Fruit fly (Drosophila melanogaster) whole organism, wandering third instar larva: ENCODE measurements around the gene SMC1.
A peak's percentile ranks its signal among the peaks of the same experiment; 100 is the strongest.

Experiments used
- Abd-B ChIP-seq: fragments of >200 bp; optimal IDR thresholded peaks from 2 replicates; lab custom pipeline; 2017; ENCODE audit warnings: missing biosample characterization, missing genetic modification characterization
- CG32264 ChIP-seq: fragments of 200-800 bp; sonication (Bioruptor generic); optimal IDR thresholded peaks from 2 replicates; lab custom pipeline; 2016; ENCODE audit warnings: missing biosample characterization, missing genetic modification characterization
- CG9705 ChIP-seq: fragments of 200-800 bp; sonication (Bioruptor generic); optimal IDR thresholded peaks from 2 replicates; lab custom pipeline; 2018; ENCODE audit warnings: missing biosample characterization, mild to moderate bottlenecking, missing genetic modification characterization
- CrebA ChIP-seq: fragments of 200-800 bp; sonication (Bioruptor generic); optimal IDR thresholded peaks from 2 replicates; lab custom pipeline; 2016; ENCODE audit warnings: missing biosample characterization, mild to moderate bottlenecking, missing genetic modification characterization, borderline replicate concordance
- Dfd ChIP-seq: fragments of >200 bp; optimal IDR thresholded peaks from 2 replicates; lab custom pipeline; 2017; ENCODE audit warnings: missing biosample characterization, missing genetic modification characterization
- Dif ChIP-seq: fragments of 200-275, 200-300 bp; sonication (Bioruptor generic); optimal IDR thresholded peaks from 2 replicates; lab custom pipeline; 2018; ENCODE audit warnings: missing biosample characterization, missing genetic modification characterization; ENCODE audit not compliant: partially characterized antibody
- GATAd ChIP-seq: sonication (Bioruptor generic); optimal IDR thresholded peaks from 2 replicates; lab custom pipeline; 2016; ENCODE audit warnings: missing biosample characterization, missing genetic modification characterization
- HLH106 ChIP-seq: fragments of 200-800 bp; optimal IDR thresholded peaks from 3 replicates; lab custom pipeline; 2019; ENCODE audit warnings: missing biosample characterization, mild to moderate bottlenecking, missing genetic modification characterization, moderate library complexity
- Hnf4 ChIP-seq: fragments of 200-800 bp; sonication (Bioruptor generic); optimal IDR thresholded peaks from 2 replicates; lab custom pipeline; 2016; ENCODE audit warnings: missing biosample characterization, mild to moderate bottlenecking, missing genetic modification characterization
- Hr78 ChIP-seq: fragments of >200 bp; optimal IDR thresholded peaks from 2 replicates; lab custom pipeline; 2017; ENCODE audit warnings: missing biosample characterization, missing genetic modification characterization
- Hr83 ChIP-seq: fragments of 200-300 bp; sonication (Bioruptor generic); optimal IDR thresholded peaks from 2 replicates; lab custom pipeline; 2016; ENCODE audit warnings: missing biosample characterization, mild to moderate bottlenecking, missing genetic modification characterization, moderate library complexity; ENCODE audit not compliant: poor library complexity, severe bottlenecking
- Jra ChIP-seq: sonication (Bioruptor generic); optimal IDR thresholded peaks from 2 replicates; lab custom pipeline; 2016; ENCODE audit warnings: missing biosample characterization, missing genetic modification characterization
- Mio ChIP-seq: sonication (Bioruptor generic); optimal IDR thresholded peaks from 2 replicates; lab custom pipeline; 2016; ENCODE audit warnings: missing biosample characterization, missing genetic modification characterization
- Myc ChIP-seq: fragments of >200 bp; optimal IDR thresholded peaks from 2 replicates; lab custom pipeline; 2017
- N ChIP-seq: fragments of >200 bp; optimal IDR thresholded peaks from 2 replicates; lab custom pipeline; 2018; ENCODE audit warnings: missing biosample characterization, missing external identifiers, missing genetic modification characterization
- OdsH ChIP-seq: fragments of 200-800 bp; sonication (Bioruptor generic); optimal IDR thresholded peaks from 2 replicates; lab custom pipeline; 2016; ENCODE audit warnings: missing biosample characterization, mild to moderate bottlenecking, missing genetic modification characterization
- Rel ChIP-seq, 2 experiments: fragments of 200-800 bp; sonication (Bioruptor generic) in 1 of 2; optimal IDR thresholded peaks; 2 replicates in 1 of 2; 3 replicates in 1 of 2; lab custom pipeline; 2016 to 2019; ENCODE audit warnings: mild to moderate bottlenecking in 2 of 2, missing biosample characterization in 2 of 2, missing genetic modification characterization in 2 of 2, moderate library complexity in 1 of 2
- Sp1 ChIP-seq: fragments of 200-800 bp; sonication (Bioruptor generic); optimal IDR thresholded peaks from 3 replicates; lab custom pipeline; 2019; ENCODE audit warnings: missing biosample characterization, mild to moderate bottlenecking, missing genetic modification characterization, moderate library complexity
- Vsx2 ChIP-seq: fragments of 200-300, 225-300 bp; sonication (Bioruptor generic); optimal IDR thresholded peaks from 2 replicates; lab custom pipeline; 2018; ENCODE audit warnings: missing biosample characterization, missing genetic modification characterization; ENCODE audit not compliant: partially characterized antibody
- br ChIP-seq: fragments of 200-800 bp; sonication (Bioruptor generic); optimal IDR thresholded peaks from 2 replicates; lab custom pipeline; 2016; ENCODE audit warnings: missing biosample characterization, missing genetic modification characterization
- brk ChIP-seq: fragments of 200-800 bp; sonication (Bioruptor generic); optimal IDR thresholded peaks from 2 replicates; lab custom pipeline; 2016; ENCODE audit warnings: missing biosample characterization, mild to moderate bottlenecking, missing genetic modification characterization
- dl ChIP-seq, 2 experiments: fragments of 175-275, 200-275 bp in 1 of 2; fragments of 200-275 bp in 1 of 2; sonication (Bioruptor generic); optimal IDR thresholded peaks; lab custom pipeline; 2018; ENCODE audit warnings: mild to moderate bottlenecking in 2 of 2, missing biosample characterization in 2 of 2, missing genetic modification characterization in 2 of 2, moderate library complexity in 2 of 2; ENCODE audit not compliant: partially characterized antibody in 2 of 2, insufficient read depth in 1 of 2
- dmrt93B ChIP-seq: fragments of 200-800 bp; sonication (Bioruptor generic); optimal IDR thresholded peaks from 2 replicates; lab custom pipeline; 2018; ENCODE audit warnings: missing biosample characterization, mild to moderate bottlenecking, missing genetic modification characterization
- dsf ChIP-seq: sonication (Bioruptor generic); optimal IDR thresholded peaks from 2 replicates; lab custom pipeline; 2016; ENCODE audit warnings: missing biosample characterization, missing genetic modification characterization, borderline replicate concordance
- ey ChIP-seq: fragments of 200-800 bp; sonication (Bioruptor generic); optimal IDR thresholded peaks from 2 replicates; lab custom pipeline; 2016; ENCODE audit warnings: missing biosample characterization, missing genetic modification characterization
- foxo ChIP-seq, 2 experiments: fragments of 200-800 bp; sonication (Bioruptor generic); optimal IDR thresholded peaks; 2 replicates in 1 of 2; 3 replicates in 1 of 2; lab custom pipeline; 2016 to 2017; ENCODE audit warnings: missing biosample characterization in 2 of 2, missing genetic modification characterization in 2 of 2
- fru ChIP-seq: fragments of 200-800 bp; sonication (Bioruptor generic); optimal IDR thresholded peaks from 3 replicates; lab custom pipeline; 2016; ENCODE audit warnings: missing biosample characterization, mild to moderate bottlenecking, missing genetic modification characterization
- h ChIP-seq: fragments of 200-800 bp; sonication (Bioruptor generic); optimal IDR thresholded peaks from 3 replicates; lab custom pipeline; 2016; ENCODE audit warnings: missing biosample characterization, mild to moderate bottlenecking, missing genetic modification characterization
- jim ChIP-seq: fragments of 175-275, 200-325 bp; sonication (Bioruptor generic); optimal IDR thresholded peaks from 2 replicates; lab custom pipeline; 2016; ENCODE audit warnings: missing biosample characterization, mild to moderate bottlenecking, missing genetic modification characterization
- lola ChIP-seq: fragments of >200 bp; optimal IDR thresholded peaks from 2 replicates; lab custom pipeline; 2017; ENCODE audit warnings: missing biosample characterization, missing genetic modification characterization
- pan ChIP-seq: fragments of >200 bp; optimal IDR thresholded peaks from 2 replicates; lab custom pipeline; 2017
- psq ChIP-seq: fragments of 200-800 bp; sonication (Bioruptor generic); optimal IDR thresholded peaks from 3 replicates; lab custom pipeline; 2017; ENCODE audit warnings: missing biosample characterization, mild to moderate bottlenecking, missing genetic modification characterization, moderate library complexity
- rgr ChIP-seq: fragments of 200-800 bp; sonication (Bioruptor generic); optimal IDR thresholded peaks from 3 replicates; lab custom pipeline; 2016; ENCODE audit warnings: missing biosample characterization, mild to moderate bottlenecking, missing genetic modification characterization
- sage ChIP-seq: fragments of 200-800 bp; sonication (Bioruptor generic); optimal IDR thresholded peaks from 2 replicates; lab custom pipeline; 2016; ENCODE audit warnings: missing biosample characterization, mild to moderate bottlenecking, missing genetic modification characterization
- sv ChIP-seq: fragments of 200-800 bp; sonication (Bioruptor generic); optimal IDR thresholded peaks from 3 replicates; lab custom pipeline; 2016; ENCODE audit warnings: missing biosample characterization, missing genetic modification characterization
- tai ChIP-seq: sonication (Bioruptor generic); optimal IDR thresholded peaks from 2 replicates; lab custom pipeline; 2016; ENCODE audit warnings: missing biosample characterization, missing genetic modification characterization
- usp ChIP-seq: fragments of >200 bp; optimal IDR thresholded peaks from 2 replicates; lab custom pipeline; 2017; ENCODE audit warnings: missing biosample characterization, missing genetic modification characterization
- woc ChIP-seq: sonication (Bioruptor generic); optimal IDR thresholded peaks from 2 replicates; lab custom pipeline; 2016; ENCODE audit warnings: missing biosample characterization, mild to moderate bottlenecking, missing genetic modification characterization

The SMC1 gene

dm6 chr3R:24106879-24107441 is 48.9 kb downstream of the SMC1 start, which contains the start of gene CG10694:
TSS of gene CG10694 (plus strand) at chr3R:24107391.
- no peak for TF ChIP-seq sv (GFP tag; lab: Kevin White, UChicago)
- no peak for TF ChIP-seq sage (GFP tag; lab: Kevin White, UChicago)
- no peak for TF ChIP-seq brk (GFP tag; lab: Kevin White, UChicago)
- no peak for TF ChIP-seq lola (GFP tag; lab: Kevin White, UChicago)
- no peak for TF ChIP-seq Hr78 (GFP tag; lab: Kevin White, UChicago)
- TF ChIP-seq Hnf4 (GFP tag; lab: Kevin White, UChicago), result no peak
- no peak for TF ChIP-seq Abd-B (GFP tag; lab: Kevin White, UChicago)
- TF ChIP-seq rgr, result no peak
- TF ChIP-seq Myc (lab: Kevin White, UChicago), result no peak
- no peak for TF ChIP-seq N (GFP tag; lab: Kevin White, UChicago)
- no peak for TF ChIP-seq tai
- TF ChIP-seq, all 38 proteins: peak for 0

dm6 chr3R:24108902-24109389 is 50.9 kb downstream of the SMC1 start, which contains the start of the genes eIF4EHP and CG18428:
TSS of gene eIF4EHP (minus strand) at chr3R:24108960.
TSS of gene CG18428 (plus strand) at chr3R:24109336.
- peak; percentile 89 for TF ChIP-seq br (GFP tag; lab: Kevin White, UChicago)
- TF ChIP-seq Hr78 (GFP tag; lab: Kevin White, UChicago), result no peak
- TF ChIP-seq Rel (GFP tag; optimal IDR thresholded peaks at IDR 0.05; lab: Kevin White, UChicago), result peak; percentile 83
- peak; percentile 95 for TF ChIP-seq Rel (tag; optimal IDR thresholded peaks at IDR 0.05; lab: Kevin White, UChicago)
- peak; percentile 84 for TF ChIP-seq pan
- peak; percentile 94 for TF ChIP-seq sage (GFP tag; lab: Kevin White, UChicago)
- TF ChIP-seq Hr83 (GFP tag; lab: Kevin White, UChicago), result peak; percentile 94
- TF ChIP-seq CG32264 (GFP tag; lab: Kevin White, UChicago), result peak; percentile 41
- TF ChIP-seq fru (GFP tag; lab: Kevin White, UChicago), result peak; percentile 87
- peak; percentile 96 for TF ChIP-seq h
- peak; percentile 70 for TF ChIP-seq Mio (GFP tag; lab: Kevin White, UChicago)
- TF ChIP-seq psq (GFP tag; lab: Kevin White, UChicago), result peak; percentile 98
- TF ChIP-seq rgr, result peak; percentile 99
- TF ChIP-seq woc (GFP tag; lab: Kevin White, UChicago), result peak; percentile 94
- peak; percentile 99 for TF ChIP-seq dmrt93B
- TF ChIP-seq lola (GFP tag; lab: Kevin White, UChicago), result no peak
- peak; percentile 94 for TF ChIP-seq sv (GFP tag; lab: Kevin White, UChicago)
- peak; percentile 100 for TF ChIP-seq HLH106 (tag; lab: Kevin White, UChicago)
- TF ChIP-seq Jra (GFP tag; lab: Kevin White, UChicago), result peak; percentile 82
- peak; percentile 98 for TF ChIP-seq Dfd (GFP tag; lab: Kevin White, UChicago)
- TF ChIP-seq brk (GFP tag; lab: Kevin White, UChicago), result peak; percentile 95
- peak; percentile 100 for TF ChIP-seq Sp1
- peak; percentile 88 for TF ChIP-seq ey
- no peak for TF ChIP-seq Vsx2 (GFP tag; lab: Kevin White, UChicago)
- TF ChIP-seq CG9705, result peak; percentile 99
- TF ChIP-seq GATAd (GFP tag; lab: Kevin White, UChicago), result peak; percentile 76
- TF ChIP-seq N (GFP tag; lab: Kevin White, UChicago), result no peak
- TF ChIP-seq foxo (GFP tag; optimal IDR thresholded peaks at IDR 0.05; lab: Kevin White, UChicago), result peak in 1 of 2 experiments; percentile 99
- TF ChIP-seq tai, result no peak
- TF ChIP-seq CrebA, result no peak
- TF ChIP-seq usp (GFP tag; lab: Kevin White, UChicago), result no peak
- peak; percentile 87 for TF ChIP-seq dsf (GFP tag; lab: Kevin White, UChicago)
- TF ChIP-seq Dif (GFP tag; lab: Kevin White, UChicago), result peak; percentile 34
- peak; percentile 91 for TF ChIP-seq Hnf4 (GFP tag; lab: Kevin White, UChicago)
- TF ChIP-seq OdsH (GFP tag; lab: Kevin White, UChicago), result peak; percentile 99
- TF ChIP-seq Abd-B (GFP tag; lab: Kevin White, UChicago), result no peak
- peak; percentile 79 for TF ChIP-seq Myc (lab: Kevin White, UChicago)
- peak; percentile 30 for TF ChIP-seq jim (GFP tag; lab: Kevin White, UChicago)
- no peak for TF ChIP-seq dl (GFP tag; optimal IDR thresholded peaks at IDR 0.05; lab: Kevin White, UChicago; ENCODE audit: insufficient read depth in 1 of 2, partially characterized antibody in 2 of 2)
